Fruit fly (Drosophila melanogaster) whole organism, pupa: ENCODE data around the gene CycY.

ENCODE experiments used
- CG34367 ChIP-seq: fragments of 200-800 bp; sonication (Bioruptor generic); optimal IDR thresholded peaks from 2 replicates; lab custom pipeline; 2018; ENCODE audit warnings: missing biosample characterization, mild to moderate bottlenecking, missing genetic modification characterization
- CG8159 ChIP-seq: fragments of 200-800 bp; sonication (Bioruptor generic); optimal IDR thresholded peaks from 3 replicates; lab custom pipeline; 2018; ENCODE audit warnings: missing biosample characterization, mild to moderate bottlenecking, missing genetic modification characterization, moderate library complexity
- CG8301 ChIP-seq: fragments of 200-800 bp; sonication (Bioruptor generic); optimal IDR thresholded peaks from 2 replicates; lab custom pipeline; 2018; ENCODE audit warnings: missing biosample characterization, mild to moderate bottlenecking, missing genetic modification characterization
- CG9948 ChIP-seq: fragments of 200-800 bp; sonication (Bioruptor generic); optimal IDR thresholded peaks from 2 replicates; lab custom pipeline; 2018; ENCODE audit warnings: missing biosample characterization, mild to moderate bottlenecking, missing genetic modification characterization, moderate library complexity
- EcR ChIP-seq: fragments of 200-800 bp; sonication (Bioruptor generic); optimal IDR thresholded peaks from 3 replicates; lab custom pipeline; 2019; ENCODE audit warnings: missing biosample characterization, missing genetic modification characterization, mild to moderate bottlenecking, moderate library complexity, missing genetic modification reagents
- gl ChIP-seq: fragments of 200-800 bp; sonication (Bioruptor generic); optimal IDR thresholded peaks from 2 replicates; lab custom pipeline; 2018; ENCODE audit warnings: missing biosample characterization, mild to moderate bottlenecking, missing genetic modification characterization

DNA sequence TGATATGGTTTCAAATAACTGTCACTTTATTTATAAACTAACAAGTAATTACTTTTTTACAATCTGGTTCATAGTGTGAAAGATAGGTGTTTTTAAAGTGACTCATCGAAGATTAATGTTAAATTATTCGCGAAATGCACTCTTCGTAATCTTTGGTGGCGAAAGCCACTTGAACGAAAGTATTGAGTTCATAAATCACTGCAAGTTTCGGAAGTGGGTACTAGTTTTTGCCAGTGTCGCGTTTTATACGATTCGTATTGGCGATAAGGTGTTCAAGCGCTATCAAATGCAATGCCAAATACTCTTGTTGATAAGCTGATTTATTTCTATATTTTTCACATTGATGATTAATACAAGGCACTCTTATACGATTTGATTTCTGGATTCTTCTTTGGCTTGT is 28.0 kb upstream of the CycY start:
- TF ChIP-seq EcR (GFP tag; lab: Kevin White, UChicago) (no peak), gl (tag; lab: Kevin White, UChicago) (no peak), CG8301 (tag; lab: Kevin White, UChicago) (no peak), CG8159 (tag; lab: Kevin White, UChicago) (no peak), CG34367 (no peak), CG9948 (no peak)
